Worm (Caenorhabditis elegans) whole organism, dauer: ENCODE results near the gene R09A8.1.

Source experiments
- unc-62 ChIP-seq: sonication (generic microtip); optimal IDR thresholded peaks from 2 replicates; lab custom pipeline; 2017; ENCODE audit warnings: missing biosample characterization, missing genetic modification reagents, missing genetic modification characterization

Gene R09A8.1

ce11 chrX:12630556-12630955 is 17.0 kb downstream of the R09A8.1 start:
- no peak for TF ChIP-seq unc-62

ce11 chrX:12631446-12631845 is 17.9 kb downstream of the R09A8.1 start:
- no peak for TF ChIP-seq unc-62

- no peak for TF ChIP-seq unc-62
Observed at ce11 chrX:12632657-12633056, 19.1 kb downstream of the R09A8.1 start.

ce11 chrX:12633862-12634404 is 20.4 kb downstream of the R09A8.1 start, which contains the start of gene ivns-1:
TSS of gene ivns-1 (minus strand) at chrX:12634354.
- no peak for TF ChIP-seq unc-62

ce11 chrX:12635010-12635409 is 21.5 kb downstream of the R09A8.1 start:
- no peak for TF ChIP-seq unc-62

- TF ChIP-seq unc-62 = no peak
Observed at ce11 chrX:12636242-12636641, 22.7 kb downstream of the R09A8.1 start.

- TF ChIP-seq unc-62 = no peak
Observed at ce11 chrX:12637978-12638377, 24.4 kb downstream of the R09A8.1 start.

ce11 chrX:12640459-12640858 is 26.9 kb downstream of the R09A8.1 start, which contains the start of gene R09A8.5:
TSS of gene R09A8.5 (minus strand) at chrX:12640559.
- no peak for TF ChIP-seq unc-62

ce11 chrX:12640961-12641360 is 27.4 kb downstream of the R09A8.1 start:
- no peak for TF ChIP-seq unc-62

ce11 chrX:12642952-12643351 is 29.4 kb downstream of the R09A8.1 start:
- no peak for TF ChIP-seq unc-62

- TF ChIP-seq unc-62 = no peak
Observed at ce11 chrX:12645846-12646245, 32.3 kb downstream of the R09A8.1 start.

- TF ChIP-seq unc-62 = no peak
Observed at ce11 chrX:12646546-12647167, 33.1 kb downstream of the R09A8.1 start, which contains the start of gene zmp-5. TSS of gene zmp-5 (plus strand) at chrX:12647117.

- TF ChIP-seq unc-62 = no peak
Observed at ce11 chrX:12655339-12655875, 41.9 kb downstream of the R09A8.1 start.

ce11 chrX:12656420-12657033 is 43.0 kb downstream of the R09A8.1 start:
- TF ChIP-seq unc-62 = no peak

- TF ChIP-seq unc-62 = no peak
Observed at ce11 chrX:12659814-12660213, 46.3 kb downstream of the R09A8.1 start, which contains the start of gene C02B4.3. TSS of gene C02B4.3 (minus strand) at chrX:12659847.

ce11 chrX:12661091-12661526 is 47.6 kb downstream of the R09A8.1 start:
- no peak for TF ChIP-seq unc-62

- TF ChIP-seq unc-62 = no peak
Observed at ce11 chrX:12663114-12663513, 49.6 kb downstream of the R09A8.1 start.

- TF ChIP-seq unc-62 = no peak
Observed at ce11 chrX:12663537-12663936, 50.0 kb downstream of the R09A8.1 start, which contains the start of gene nlp-76. TSS of gene nlp-76 (minus strand) at chrX:12663903.
